Worm (Caenorhabditis elegans) whole organism, L2 larva: ENCODE data around the gene cyp-31A5.

Source experiments
- ZK546.5 ChIP-seq: sonication (generic microtip); optimal IDR thresholded peaks from 2 replicates; lab custom pipeline; 2017; ENCODE audit warnings: missing biosample characterization, missing genetic modification characterization
- elt-1 ChIP-seq: fragments of 150-350 bp; optimal IDR thresholded peaks from 2 replicates; lab custom pipeline; 2014; ENCODE audit warnings: missing biosample characterization, missing genetic modification characterization

ce11 chrIV:13358488-13358887, 42.6 kb upstream of the cyp-31A5 start, which contains the start of gene W02A2.8:
- TF ChIP-seq ZK546.5 (tag; lab: Kevin White, UChicago) (no peak), elt-1 (no peak)
